Worm (Caenorhabditis elegans) whole organism, L2 larva: Measurements from ENCODE around the gene T19B10.12.

Experiments used
- C34F6.9 ChIP-seq: fragments of 150-350 bp; optimal IDR thresholded peaks from 2 replicates; lab custom pipeline; 2014; ENCODE audit warnings: missing biosample characterization, missing genetic modification characterization
- F13H6.1 ChIP-seq: sonication (generic microtip); optimal IDR thresholded peaks from 2 replicates; lab custom pipeline; 2016; ENCODE audit warnings: missing genetic modification characterization, missing compliant biosample characterization
- R02D3.7 ChIP-seq: fragments of 150-350 bp; optimal IDR thresholded peaks from 2 replicates; lab custom pipeline; 2014; ENCODE audit warnings: missing biosample characterization, missing genetic modification characterization
- Y55F3AM.14 ChIP-seq: fragments of 200-800 bp; sonication (Bioruptor generic); optimal IDR thresholded peaks from 2 replicates; lab custom pipeline; 2018; ENCODE audit warnings: mild to moderate bottlenecking, missing genetic modification characterization, missing compliant biosample characterization
- ZK546.5 ChIP-seq: sonication (generic microtip); optimal IDR thresholded peaks from 2 replicates; lab custom pipeline; 2017; ENCODE audit warnings: missing biosample characterization, missing genetic modification characterization
- alr-1 ChIP-seq: fragments of 150-350 bp; optimal IDR thresholded peaks from 2 replicates; lab custom pipeline; 2014; ENCODE audit warnings: missing biosample characterization, missing genetic modification characterization
- aly-2 ChIP-seq: fragments of 150-350 bp; optimal IDR thresholded peaks from 2 replicates; lab custom pipeline; 2014; ENCODE audit warnings: missing biosample characterization, missing genetic modification characterization
- ama-1 ChIP-seq: fragments of 150-350 bp; optimal IDR thresholded peaks from 2 replicates; lab custom pipeline; 2018; ENCODE audit warnings: inconsistent platforms
- blmp-1 ChIP-seq: sonication (generic microtip); optimal IDR thresholded peaks from 2 replicates; lab custom pipeline; 2017; ENCODE audit warnings: missing genetic modification characterization, mild to moderate bottlenecking, missing compliant biosample characterization, antibody characterized with exemption, moderate library complexity; ENCODE audit not compliant: insufficient read depth
- ceh-16 ChIP-seq: fragments of 150-350 bp; optimal IDR thresholded peaks from 2 replicates; lab custom pipeline; 2014; ENCODE audit warnings: missing biosample characterization, missing genetic modification characterization
- ceh-82 ChIP-seq: fragments of 150-350 bp; optimal IDR thresholded peaks from 2 replicates; lab custom pipeline; 2014; ENCODE audit warnings: missing biosample characterization, missing genetic modification characterization
- crh-2 ChIP-seq: sonication (generic microtip); optimal IDR thresholded peaks from 2 replicates; lab custom pipeline; 2017; ENCODE audit warnings: missing biosample characterization, missing genetic modification characterization
- dmd-4 ChIP-seq: sonication (generic microtip); optimal IDR thresholded peaks from 2 replicates; lab custom pipeline; 2017; ENCODE audit warnings: missing biosample characterization, missing genetic modification characterization
- egl-27 ChIP-seq: sonication (generic microtip); optimal IDR thresholded peaks from 3 replicates; lab custom pipeline; 2017; ENCODE audit warnings: missing biosample characterization, missing genetic modification reagents, missing genetic modification characterization
- elt-1 ChIP-seq: fragments of 150-350 bp; optimal IDR thresholded peaks from 2 replicates; lab custom pipeline; 2014; ENCODE audit warnings: missing biosample characterization, missing genetic modification characterization
- elt-3 ChIP-seq: sonication (generic microtip); optimal IDR thresholded peaks from 2 replicates; lab custom pipeline; 2017; ENCODE audit warnings: missing biosample characterization, missing genetic modification characterization
- gmeb-1 ChIP-seq: fragments of 150-350 bp; optimal IDR thresholded peaks from 2 replicates; lab custom pipeline; 2014; ENCODE audit warnings: missing biosample characterization, missing genetic modification characterization
- lin-11 ChIP-seq: fragments of 150-350 bp; sonication (generic microtip); optimal IDR thresholded peaks from 2 replicates; lab custom pipeline; 2014; ENCODE audit warnings: missing biosample characterization, missing genetic modification characterization, inconsistent platforms, mixed read lengths
- lin-13 ChIP-seq: fragments of 150-350 bp; optimal IDR thresholded peaks from 2 replicates; lab custom pipeline; 2014; ENCODE audit warnings: missing biosample characterization, missing genetic modification reagents, missing genetic modification characterization
- lin-39 ChIP-seq: fragments of 150-350 bp; optimal IDR thresholded peaks from 2 replicates; lab custom pipeline; 2014; ENCODE audit warnings: missing biosample characterization, missing genetic modification reagents, missing genetic modification characterization
- lsy-2 ChIP-seq, 2 experiments: fragments of 150-350 bp in 1 of 2; sonication (generic microtip) in 1 of 2; optimal IDR thresholded peaks; 2 replicates each; lab custom pipeline; 2014 to 2017; ENCODE audit warnings: missing biosample characterization in 2 of 2, missing genetic modification characterization in 2 of 2
- mab-5 ChIP-seq: fragments of 150-350 bp; optimal IDR thresholded peaks from 2 replicates; lab custom pipeline; 2014; ENCODE audit warnings: missing biosample characterization, missing genetic modification characterization
- mbf-1 ChIP-seq: sonication (generic microtip); optimal IDR thresholded peaks from 2 replicates; lab custom pipeline; 2017; ENCODE audit warnings: missing biosample characterization, missing genetic modification characterization
- mdl-1 ChIP-seq, 2 experiments: fragments of 150-350 bp in 1 of 2; sonication (generic microtip) in 1 of 2; optimal IDR thresholded peaks; 2 replicates each; lab custom pipeline; 2017; ENCODE audit warnings: missing biosample characterization in 2 of 2, missing genetic modification characterization in 2 of 2
- nhr-10 ChIP-seq: sonication (generic microtip); optimal IDR thresholded peaks from 2 replicates; lab custom pipeline; 2017; ENCODE audit warnings: missing biosample characterization, missing genetic modification characterization
- nhr-11 ChIP-seq: fragments of 150-350 bp; optimal IDR thresholded peaks from 2 replicates; lab custom pipeline; 2014; ENCODE audit warnings: missing biosample characterization, missing genetic modification characterization
- nhr-12 ChIP-seq: fragments of 150-350 bp; optimal IDR thresholded peaks from 2 replicates; lab custom pipeline; 2014; ENCODE audit warnings: missing biosample characterization, missing genetic modification characterization
- nhr-129 ChIP-seq: fragments of 150-350 bp; optimal IDR thresholded peaks from 2 replicates; lab custom pipeline; 2014; ENCODE audit warnings: missing biosample characterization, missing genetic modification characterization
- nhr-21 ChIP-seq: fragments of 150-350 bp; optimal IDR thresholded peaks from 2 replicates; lab custom pipeline; 2014; ENCODE audit warnings: missing biosample characterization, missing genetic modification characterization
- nhr-237 ChIP-seq: fragments of 150-350 bp; optimal IDR thresholded peaks from 2 replicates; lab custom pipeline; 2014; ENCODE audit warnings: missing biosample characterization, missing genetic modification characterization
- nhr-25 ChIP-seq: fragments of 150-350 bp; sonication (generic microtip); optimal IDR thresholded peaks from 3 replicates; lab custom pipeline; 2014; ENCODE audit warnings: missing biosample characterization, missing genetic modification characterization
- nhr-6 ChIP-seq: fragments of 150-350 bp; optimal IDR thresholded peaks from 2 replicates; lab custom pipeline; 2014; ENCODE audit warnings: missing biosample characterization, missing genetic modification characterization
- nhr-77 ChIP-seq: fragments of 150-350 bp; optimal IDR thresholded peaks from 2 replicates; lab custom pipeline; 2014; ENCODE audit warnings: missing biosample characterization, missing genetic modification characterization
- peb-1 ChIP-seq: fragments of 150-350 bp; optimal IDR thresholded peaks from 2 replicates; lab custom pipeline; 2014; ENCODE audit warnings: missing biosample characterization, missing genetic modification characterization
- sem-4 ChIP-seq: fragments of 150-350 bp; optimal IDR thresholded peaks from 2 replicates; lab custom pipeline; 2014; ENCODE audit warnings: missing biosample characterization, missing genetic modification reagents, missing genetic modification characterization
- skn-1 ChIP-seq: sonication (generic microtip); optimal IDR thresholded peaks from 2 replicates; lab custom pipeline; 2017; ENCODE audit warnings: missing biosample characterization, missing genetic modification characterization
- sma-3 ChIP-seq: sonication (generic microtip); optimal IDR thresholded peaks from 2 replicates; lab custom pipeline; 2016; ENCODE audit warnings: missing genetic modification reagents, missing genetic modification characterization, missing compliant biosample characterization
- snpc-4 ChIP-seq: fragments of 150-350 bp; optimal IDR thresholded peaks from 2 replicates; lab custom pipeline; 2014; ENCODE audit warnings: missing biosample characterization, missing genetic modification characterization
- unc-39 ChIP-seq: fragments of 150-350 bp; optimal IDR thresholded peaks from 2 replicates; lab custom pipeline; 2014; ENCODE audit warnings: missing biosample characterization, missing genetic modification characterization
- unc-55 ChIP-seq: fragments of 150-350 bp; sonication (generic microtip); optimal IDR thresholded peaks from 3 replicates; lab custom pipeline; 2014; ENCODE audit warnings: missing biosample characterization, missing genetic modification reagents, missing genetic modification characterization
- unc-62 ChIP-seq: fragments of 150-350 bp; optimal IDR thresholded peaks from 2 replicates; lab custom pipeline; 2014; ENCODE audit warnings: missing biosample characterization, missing genetic modification reagents, missing genetic modification characterization
- zag-1 ChIP-seq: fragments of 150-350 bp; optimal IDR thresholded peaks from 2 replicates; lab custom pipeline; 2014; ENCODE audit warnings: missing biosample characterization, missing genetic modification characterization
- ztf-1 ChIP-seq: fragments of 200-800 bp; sonication (Bioruptor generic); conservative IDR thresholded peaks from 2 replicates; pipeline ENCODE4 v1.3.6; 2022; ENCODE audit warnings: missing genetic modification characterization, missing compliant biosample characterization
- ztf-11 ChIP-seq: sonication (generic microtip); optimal IDR thresholded peaks from 2 replicates; lab custom pipeline; 2017; ENCODE audit warnings: missing biosample characterization, missing genetic modification characterization
- ztf-4 ChIP-seq: fragments of 150-350 bp; optimal IDR thresholded peaks from 2 replicates; lab custom pipeline; 2014; ENCODE audit warnings: missing biosample characterization, missing genetic modification characterization

The T19B10.12 gene

DNA sequence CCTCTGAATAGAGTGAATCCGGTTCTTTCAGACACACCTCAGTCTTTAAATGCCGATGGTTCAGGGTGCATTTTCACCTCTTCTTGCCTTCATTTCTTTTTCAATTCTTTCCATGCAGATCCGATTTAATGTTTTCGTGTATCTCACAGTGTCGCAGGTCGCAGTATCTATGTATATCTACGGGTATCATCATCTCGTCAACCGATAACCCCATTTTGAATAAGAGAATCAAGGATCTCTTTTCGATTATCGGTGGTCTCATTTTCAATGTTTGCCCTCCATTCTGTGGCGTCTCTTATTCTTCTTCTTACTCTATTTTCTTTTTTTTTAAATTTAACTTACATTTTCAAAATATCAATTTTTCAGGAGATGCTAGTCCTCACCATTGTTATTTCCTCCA lies 29.9 kb upstream of the T19B10.12 start, which contains the start of gene T19B10.2:
TSS of gene T19B10.2 (plus strand) at position 367 of the 400 bp plus-strand sequence.
- TF ChIP-seq elt-1 = peak; percentile 87
- no peak for TF ChIP-seq mbf-1 (tag; lab: Kevin White, UChicago)

DNA sequence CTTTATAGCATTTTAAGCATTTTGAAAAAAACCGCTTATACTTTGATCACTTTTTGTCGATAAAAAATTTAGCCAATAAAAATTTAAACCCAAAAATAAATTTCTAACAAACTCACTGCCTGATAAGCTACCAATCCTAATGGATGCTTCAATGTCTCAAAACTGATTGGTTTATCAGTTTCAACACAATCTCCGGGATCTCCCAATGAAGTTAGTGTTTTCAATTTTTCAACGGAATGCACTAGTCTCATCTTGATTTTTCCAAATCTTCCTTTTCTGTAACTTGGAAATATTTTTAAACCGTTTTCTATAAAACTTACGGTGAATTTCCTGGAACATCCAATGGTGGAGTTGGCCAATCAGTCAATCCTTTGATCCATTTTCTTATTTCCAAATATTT lies 27.1 kb upstream of the T19B10.12 start:
- TF ChIP-seq F13H6.1 (tag; lab: Kevin White, UChicago) (no peak), lin-39 (tag; lab: Kevin White, UChicago) (no peak), elt-1 (no peak), R02D3.7 (tag; lab: Kevin White, UChicago) (no peak), C34F6.9 (no peak), ama-1 (lab: Kevin White, UChicago) (no peak), sem-4 (no peak), mbf-1 (tag; lab: Kevin White, UChicago) (no peak)

DNA sequence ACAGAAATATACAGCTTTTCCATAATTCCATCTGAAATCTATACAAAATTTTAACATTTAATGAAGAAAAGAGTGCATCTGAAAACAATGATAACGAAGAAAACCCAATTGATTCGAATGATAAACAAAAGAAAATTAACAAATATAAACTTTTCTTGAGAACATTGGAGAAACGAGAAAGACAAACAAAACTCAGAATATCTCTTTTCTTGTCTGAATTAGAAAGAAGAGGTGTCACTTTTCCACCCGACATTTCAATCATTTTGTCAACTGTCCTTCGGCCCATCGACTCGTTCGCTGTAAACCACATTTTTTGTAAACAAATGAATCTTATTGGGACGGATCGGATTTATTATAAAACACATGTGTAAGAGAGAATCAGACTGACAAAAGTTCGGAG lies 24.9 kb upstream of the T19B10.12 start, which contains the start of gene bgal-1:
TSS of gene bgal-1 (minus strand) at position 38 of the 400 bp plus-strand sequence.
- TF ChIP-seq ama-1 (lab: Kevin White, UChicago) (peak; percentile 65), lin-39 (tag; lab: Kevin White, UChicago) (no peak), alr-1 (tag; lab: Kevin White, UChicago) (no peak), nhr-25 (tag; lab: Kevin White, UChicago) (peak; percentile 33), mab-5 (tag; lab: Kevin White, UChicago) (no peak), ztf-11 (tag; lab: Kevin White, UChicago) (no peak), nhr-21 (tag; lab: Kevin White, UChicago) (no peak), unc-39 (tag; lab: Kevin White, UChicago) (no peak), zag-1 (no peak), ZK546.5 (tag; lab: Kevin White, UChicago) (no peak), R02D3.7 (tag; lab: Kevin White, UChicago) (no peak), egl-27 (tag; lab: Kevin White, UChicago) (no peak), aly-2 (tag; lab: Kevin White, UChicago) (no peak), ztf-4 (tag; lab: Kevin White, UChicago) (peak; percentile 25), skn-1 (tag; lab: Kevin White, UChicago) (no peak), crh-2 (tag; lab: Kevin White, UChicago) (peak; percentile 31), sma-3 (GFP tag; lab: Kevin White, UChicago) (peak; percentile 4), lin-13 (GFP tag; lab: Kevin White, UChicago) (peak; percentile 8), nhr-12 (tag; lab: Kevin White, UChicago) (no peak), C34F6.9 (no peak), Y55F3AM.14 (GFP tag; lab: Kevin White, UChicago) (no peak), peb-1 (tag; lab: Kevin White, UChicago) (no peak), blmp-1 (tag; lab: Kevin White, UChicago) (peak; percentile 13), elt-1 (no peak), unc-62 (GFP tag; lab: Kevin White, UChicago) (no peak), nhr-10 (tag; lab: Kevin White, UChicago) (no peak), unc-55 (GFP tag; lab: Kevin White, UChicago) (no peak), mbf-1 (tag; lab: Kevin White, UChicago) (no peak), elt-3 (no peak), nhr-129 (no peak), nhr-6 (tag; lab: Kevin White, UChicago) (no peak), lsy-2 (tag; optimal IDR thresholded peaks at IDR 0.05; lab: Kevin White, UChicago) (peak in 1 of 2 experiments; percentile 44), dmd-4 (tag; lab: Kevin White, UChicago) (no peak), gmeb-1 (no peak)

DNA sequence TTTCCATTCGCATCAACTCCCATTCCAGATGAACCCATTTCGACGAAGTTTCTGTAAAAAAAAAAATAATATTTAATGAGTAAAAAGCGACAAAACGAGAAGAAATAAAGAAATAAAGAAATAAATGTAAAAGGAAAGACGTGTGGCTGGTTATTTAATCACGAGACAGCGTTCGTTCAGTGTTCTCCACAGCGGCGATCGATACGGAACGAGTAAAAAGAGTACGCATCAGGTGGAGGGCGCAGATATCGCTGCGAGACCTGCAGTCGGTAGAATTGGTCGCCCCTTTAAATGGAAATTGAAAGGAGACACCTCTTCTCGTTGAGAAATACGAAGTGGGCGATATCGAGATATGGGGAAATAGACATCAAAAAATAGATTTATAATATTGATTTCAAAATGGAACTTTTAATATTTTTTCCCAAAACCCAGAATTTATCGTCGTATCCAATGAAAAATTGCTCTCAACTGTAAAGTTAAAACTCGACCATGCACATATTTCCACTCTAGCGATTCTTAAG lies 22.1 kb upstream of the T19B10.12 start, which contains the start of gene pqn-70:
TSS of gene pqn-70 (minus strand) at position 51 of the 521 bp plus-strand sequence.
- TF ChIP-seq gmeb-1 (peak; percentile 78), unc-62 (GFP tag; lab: Kevin White, UChicago) (no peak), snpc-4 (tag; lab: Kevin White, UChicago) (peak; percentile 71), mab-5 (tag; lab: Kevin White, UChicago) (peak; percentile 71), nhr-25 (tag; lab: Kevin White, UChicago) (peak; percentile 82), unc-39 (tag; lab: Kevin White, UChicago) (no peak), nhr-237 (no peak), nhr-10 (tag; lab: Kevin White, UChicago) (no peak), ceh-16 (tag; lab: Kevin White, UChicago) (no peak), sma-3 (GFP tag; lab: Kevin White, UChicago) (peak; percentile 86), mbf-1 (tag; lab: Kevin White, UChicago) (no peak), nhr-6 (tag; lab: Kevin White, UChicago) (peak; percentile 40), blmp-1 (tag; lab: Kevin White, UChicago) (peak; percentile 77), ZK546.5 (tag; lab: Kevin White, UChicago) (no peak), nhr-21 (tag; lab: Kevin White, UChicago) (peak; percentile 85), unc-55 (GFP tag; lab: Kevin White, UChicago) (peak; percentile 91), sem-4 (peak; percentile 83), mdl-1 (tag; optimal IDR thresholded peaks at IDR 0.05; lab: Kevin White, UChicago) (peak in 1 of 2 experiments; percentile 23), ama-1 (lab: Kevin White, UChicago) (peak; percentile 37), ceh-82 (tag; lab: Kevin White, UChicago) (peak; percentile 78), lin-11 (tag; lab: Kevin White, UChicago) (peak; percentile 91), nhr-11 (no peak), ztf-1 (GFP tag; lab: Robert Waterston, UW) (no peak), lin-13 (GFP tag; lab: Kevin White, UChicago) (peak; percentile 83), zag-1 (peak; percentile 57), nhr-77 (tag; lab: Kevin White, UChicago) (no peak), peb-1 (tag; lab: Kevin White, UChicago) (no peak), lsy-2 (tag; optimal IDR thresholded peaks at IDR 0.05; lab: Kevin White, UChicago) (peak; percentile 67 to 92)
